Worm (Caenorhabditis elegans) whole organism, midembryonic: ENCODE measurements around the gene gst-11.

Experiments used
- T22C8.4 ChIP-seq: fragments of 200-800 bp; sonication (Bioruptor generic); IDR thresholded peaks from 2 replicates; pipeline ENCODE4 v1.3.6; 2022; ENCODE audit warnings: missing genetic modification characterization, missing compliant biosample characterization
- cog-1 ChIP-seq: sonication (generic microtip); optimal IDR thresholded peaks from 2 replicates; lab custom pipeline; 2016; ENCODE audit warnings: missing genetic modification characterization, missing compliant biosample characterization
- flt-1 ChIP-seq: fragments of 200-800 bp; sonication (Bioruptor generic); IDR thresholded peaks from 2 replicates; pipeline ENCODE4 v1.3.6; 2022; ENCODE audit warnings: missing genetic modification characterization, missing compliant biosample characterization
- klf-2 ChIP-seq: fragments of 200-800 bp; sonication (Bioruptor generic); conservative IDR thresholded peaks from 2 replicates; pipeline ENCODE4 v1.3.6; 2022; ENCODE audit warnings: missing genetic modification reagents, missing genetic modification characterization, missing compliant biosample characterization
- med-1 ChIP-seq: sonication (generic microtip); optimal IDR thresholded peaks from 2 replicates; lab custom pipeline; 2017; ENCODE audit warnings: missing genetic modification characterization, mild to moderate bottlenecking, missing compliant biosample characterization, antibody characterized with exemption, missing genetic modification reagents; ENCODE audit not compliant: insufficient read depth
- ref-1 ChIP-seq: fragments of 200-800 bp; sonication (Bioruptor generic); conservative IDR thresholded peaks from 2 replicates; pipeline ENCODE4 v1.3.6; 2022; ENCODE audit warnings: missing genetic modification reagents, missing genetic modification characterization, missing compliant biosample characterization
- tab-1 ChIP-seq: fragments of 200-800 bp; sonication (Bioruptor generic); IDR thresholded peaks from 2 replicates; pipeline ENCODE4 v1.3.6; 2022; ENCODE audit warnings: missing genetic modification characterization, missing compliant biosample characterization
- ztf-23 ChIP-seq: fragments of 200-800 bp; sonication (Bioruptor generic); IDR thresholded peaks from 2 replicates; pipeline ENCODE4 v1.3.6; 2022; ENCODE audit warnings: missing genetic modification reagents, missing genetic modification characterization, missing compliant biosample characterization
- ztf-29 ChIP-seq: fragments of 200-800 bp; sonication (Bioruptor generic); IDR thresholded peaks from 2 replicates; pipeline ENCODE4 v1.3.6; 2022; ENCODE audit warnings: missing genetic modification reagents, missing genetic modification characterization, missing compliant biosample characterization

Gene gst-11

DNA sequence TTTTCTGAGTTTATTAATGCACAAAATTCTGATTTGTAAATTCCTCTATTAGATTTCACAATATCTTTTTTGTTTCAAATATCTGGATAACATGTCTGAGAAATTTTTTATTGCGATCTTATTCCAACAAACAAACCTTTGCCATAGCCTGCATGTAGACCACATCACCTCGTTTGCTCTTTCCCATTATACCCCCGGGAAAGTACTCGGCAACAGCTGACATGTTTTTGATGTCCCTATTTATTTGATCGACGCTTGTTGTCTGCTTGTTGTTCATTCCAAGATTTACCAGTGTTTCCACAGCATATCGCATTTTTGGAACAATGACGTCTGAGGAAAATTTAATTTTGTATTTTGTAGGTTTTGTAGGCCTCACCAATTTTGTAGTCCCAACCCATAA lies 33.7 kb downstream of the gst-11 start:
- TF ChIP-seq klf-2 (no peak), med-1 (GFP tag; lab: Kevin White, UChicago) (no peak), T22C8.4 (GFP tag; lab: Robert Waterston, UW) (no peak), ztf-29 (GFP tag; lab: Robert Waterston, UW) (no peak), tab-1 (GFP tag; lab: Robert Waterston, UW) (no peak), ztf-23 (GFP tag; lab: Robert Waterston, UW) (no peak), flt-1 (GFP tag; lab: Robert Waterston, UW) (no peak), ref-1 (GFP tag; lab: Robert Waterston, UW) (no peak), cog-1 (no peak)

DNA sequence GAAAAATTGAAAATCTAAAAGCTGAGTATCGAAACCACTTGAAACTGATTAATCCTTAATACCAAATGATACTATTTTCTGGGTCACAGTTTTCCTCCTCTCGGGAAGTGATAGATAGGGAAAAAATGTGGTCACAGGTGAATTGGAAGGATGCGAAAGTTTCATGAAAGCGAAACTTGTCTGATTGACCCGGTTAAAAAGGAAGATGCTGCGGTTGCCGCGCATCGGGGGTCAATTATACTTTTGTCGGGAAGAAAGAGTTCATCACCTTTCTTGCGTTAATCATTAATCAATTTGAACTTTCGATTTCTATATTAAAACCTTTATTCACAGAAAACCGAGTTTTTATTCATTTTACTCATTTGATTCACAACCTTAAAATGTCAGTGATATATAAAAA lies 36.6 kb downstream of the gst-11 start:
- TF ChIP-seq ztf-23 (GFP tag; lab: Robert Waterston, UW) (no peak), ztf-29 (GFP tag; lab: Robert Waterston, UW) (no peak), ref-1 (GFP tag; lab: Robert Waterston, UW) (no peak)

DNA sequence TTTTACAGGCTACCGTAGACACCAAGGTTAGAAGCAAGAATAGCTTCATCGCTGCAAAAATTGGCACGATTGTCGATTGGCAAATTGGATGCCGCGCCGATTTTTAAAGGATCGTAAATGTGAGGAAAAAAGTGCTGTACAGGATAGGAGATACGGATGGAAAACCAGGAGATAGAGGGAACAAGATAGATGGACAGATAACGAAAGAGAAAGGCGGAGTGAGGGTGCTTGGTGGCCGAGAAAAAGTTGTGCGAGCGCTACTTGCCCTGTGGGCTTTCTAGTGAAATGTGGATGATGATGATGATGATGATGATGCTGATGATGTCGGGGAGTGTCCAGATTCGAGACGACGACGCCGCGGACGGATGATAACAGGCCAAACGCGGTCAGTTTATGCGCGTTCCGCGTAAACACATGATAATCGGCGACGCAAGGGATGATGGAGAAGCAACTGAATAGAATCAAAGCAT lies 37.2 kb downstream of the gst-11 start, which contains the start of gene T27A10.6:
TSS of gene T27A10.6 (minus strand) at position 51 of the 470 bp plus-strand sequence.
- TF ChIP-seq klf-2 (no peak), cog-1 (no peak), T22C8.4 (GFP tag; lab: Robert Waterston, UW) (no peak), ztf-23 (GFP tag; lab: Robert Waterston, UW) (no peak), med-1 (GFP tag; lab: Kevin White, UChicago) (no peak), ref-1 (GFP tag; lab: Robert Waterston, UW) (no peak), flt-1 (GFP tag; lab: Robert Waterston, UW) (no peak), tab-1 (GFP tag; lab: Robert Waterston, UW) (no peak), ztf-29 (GFP tag; lab: Robert Waterston, UW) (no peak)

- TF ChIP-seq ref-1 (GFP tag; lab: Robert Waterston, UW) (no peak), cog-1 (no peak), med-1 (GFP tag; lab: Kevin White, UChicago) (no peak), klf-2 (no peak), T22C8.4 (GFP tag; lab: Robert Waterston, UW) (no peak), tab-1 (GFP tag; lab: Robert Waterston, UW) (no peak), ztf-29 (GFP tag; lab: Robert Waterston, UW) (no peak), flt-1 (GFP tag; lab: Robert Waterston, UW) (no peak), ztf-23 (GFP tag; lab: Robert Waterston, UW) (no peak)
Measured at ce11 chrX:3590510-3590909, 43.0 kb downstream of the gst-11 start.

- TF ChIP-seq cog-1 (no peak), T22C8.4 (GFP tag; lab: Robert Waterston, UW) (no peak), flt-1 (GFP tag; lab: Robert Waterston, UW) (no peak), med-1 (GFP tag; lab: Kevin White, UChicago) (no peak)
Measured at ce11 chrX:3585625-3586024, 47.9 kb downstream of the gst-11 start, which contains the start of gene T27A10.2. T27A10.2 (plus strand) TSS chrX:3585957.

DNA sequence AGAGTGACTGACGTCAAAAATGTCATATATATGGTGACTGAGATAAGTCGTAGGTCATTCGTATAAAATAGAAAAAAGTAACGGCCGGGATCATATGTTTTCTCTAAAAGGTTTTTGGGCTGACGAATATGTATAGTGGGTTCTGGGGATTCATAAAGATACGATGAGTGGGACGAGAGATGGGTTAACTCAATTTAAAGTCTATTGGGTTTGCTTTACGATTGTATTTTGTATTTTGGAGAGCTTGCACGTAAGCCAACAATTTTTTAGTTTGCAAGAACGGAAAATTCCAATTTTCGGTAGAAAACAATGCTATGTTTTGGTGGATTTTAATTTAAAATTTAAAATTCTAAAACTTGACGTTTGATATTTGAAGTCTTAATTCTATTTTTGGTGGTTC lies 49.1 kb downstream of the gst-11 start:
- no peak for TF ChIP-seq ztf-23 (GFP tag; lab: Robert Waterston, UW)
- no peak for TF ChIP-seq tab-1 (GFP tag; lab: Robert Waterston, UW)

ce11 chrX:3583436-3583835 lies 50.1 kb downstream of the gst-11 start:
- TF ChIP-seq cog-1 (no peak), flt-1 (GFP tag; lab: Robert Waterston, UW) (no peak), klf-2 (no peak), med-1 (GFP tag; lab: Kevin White, UChicago) (no peak), ztf-23 (GFP tag; lab: Robert Waterston, UW) (no peak), ref-1 (GFP tag; lab: Robert Waterston, UW) (no peak), T22C8.4 (GFP tag; lab: Robert Waterston, UW) (no peak), ztf-29 (GFP tag; lab: Robert Waterston, UW) (no peak)
